Worm (Caenorhabditis elegans): ENCODE data around the gene str-67.

Gene str-67

DNA sequence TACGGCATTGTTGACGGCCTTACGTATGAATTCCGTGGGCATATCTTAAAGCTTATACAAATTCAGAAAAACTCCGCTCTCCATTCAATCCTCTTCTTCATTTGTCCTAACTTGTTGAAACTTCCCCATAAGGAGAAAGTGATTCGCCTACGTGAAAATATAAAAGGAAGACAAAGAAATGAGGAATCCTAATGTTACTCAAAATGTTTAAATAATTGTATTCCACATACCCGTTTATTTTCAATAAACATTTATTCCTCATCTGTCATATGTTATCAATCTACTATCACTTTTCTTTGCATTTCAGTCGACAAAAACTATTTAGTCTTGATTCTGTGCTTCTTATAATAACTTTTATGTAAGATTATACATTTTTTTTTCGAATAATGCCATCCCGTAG lies 23.6 kb upstream of the str-67 start, which contains the start of gene clec-203:
Gene clec-203, plus strand, starts transcription at position 301 of the 400 bp plus-strand sequence.
- TF ChIP-seq nhr-2 (tag; optimal IDR thresholded peaks at IDR 0.05), result no peak
- no peak for TF ChIP-seq snpc-4 (tag; optimal IDR thresholded peaks at IDR 0.05)
- no peak for TF ChIP-seq ceh-43 (GFP tag; optimal IDR thresholded peaks at IDR 0.05)
- TF ChIP-seq ztf-11 (tag; optimal IDR thresholded peaks at IDR 0.05), result no peak
- TF ChIP-seq elt-1 (tag; optimal IDR thresholded peaks at IDR 0.05; ENCODE audit: borderline replicate concordance, insufficient read depth), result no peak
- TF ChIP-seq cnd-1 (tag; optimal IDR thresholded peaks at IDR 0.05), result no peak
- TF ChIP-seq lin-13 (tag; optimal IDR thresholded peaks at IDR 0.05), result no peak
- no peak for TF ChIP-seq ham-2 (GFP tag; optimal IDR thresholded peaks at IDR 0.05)
- TF ChIP-seq hlh-1 (tag; optimal IDR thresholded peaks at IDR 0.05), result no peak
- TF ChIP-seq tbx-8 (GFP tag; optimal IDR thresholded peaks at IDR 0.05), result no peak
- TF ChIP-seq ceh-83 (GFP tag; optimal IDR thresholded peaks at IDR 0.05), result no peak
- TF ChIP-seq ces-1 (GFP tag; optimal IDR thresholded peaks at IDR 0.05), result no peak
- no peak for TF ChIP-seq pha-4 (tag; optimal IDR thresholded peaks at IDR 0.05)
- no peak for TF ChIP-seq unc-39 (tag; optimal IDR thresholded peaks at IDR 0.05)
- TF ChIP-seq mep-1 (tag; optimal IDR thresholded peaks at IDR 0.05), result no peak
- TF ChIP-seq nhr-76 (tag; optimal IDR thresholded peaks at IDR 0.05), result no peak

DNA sequence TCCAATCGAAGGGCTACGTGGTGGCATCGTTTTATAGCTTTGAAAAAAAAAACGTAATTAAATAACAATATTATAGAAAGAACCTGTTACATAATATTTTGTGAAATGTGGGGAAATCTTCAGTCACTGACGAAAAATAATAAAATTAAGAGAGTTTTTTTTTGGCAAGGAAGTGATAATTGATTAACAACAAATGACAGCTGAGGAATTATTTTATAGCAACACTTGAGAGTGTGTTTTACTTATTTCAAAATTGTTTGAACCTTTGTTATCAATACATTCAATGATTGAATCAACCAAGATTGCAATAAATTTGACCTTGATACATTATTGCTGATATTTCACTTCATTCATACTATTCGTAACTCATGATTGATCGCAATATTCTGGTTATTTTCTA lies 19.6 kb upstream of the str-67 start, which contains the start of gene Y50D4B.6:
Gene Y50D4B.6, plus strand, starts transcription at position 301 of the 400 bp plus-strand sequence.
- TF ChIP-seq cnd-1 (tag; optimal IDR thresholded peaks at IDR 0.05), result no peak
- TF ChIP-seq flh-1 (GFP tag; optimal IDR thresholded peaks at IDR 0.05), result no peak
- no peak for TF ChIP-seq lin-13 (tag; optimal IDR thresholded peaks at IDR 0.05)
- no peak for TF ChIP-seq nhr-28 (tag; optimal IDR thresholded peaks at IDR 0.05)
- no peak for TF ChIP-seq elt-3 (tag; optimal IDR thresholded peaks at IDR 0.05)
- TF ChIP-seq ceh-83 (GFP tag; optimal IDR thresholded peaks at IDR 0.05), result no peak
- TF ChIP-seq drap-1 (GFP tag; optimal IDR thresholded peaks at IDR 0.05), result no peak
- no peak for TF ChIP-seq sptf-1 (tag; optimal IDR thresholded peaks at IDR 0.05)
- TF ChIP-seq mep-1 (tag; optimal IDR thresholded peaks at IDR 0.05), result no peak
- no peak for TF ChIP-seq elt-1 (tag; optimal IDR thresholded peaks at IDR 0.05; ENCODE audit: borderline replicate concordance, insufficient read depth)
- TF ChIP-seq ztf-11 (tag; optimal IDR thresholded peaks at IDR 0.05), result no peak
- no peak for TF ChIP-seq hlh-1 (tag; optimal IDR thresholded peaks at IDR 0.05)
- no peak for TF ChIP-seq nhr-2 (tag; optimal IDR thresholded peaks at IDR 0.05)
- no peak for TF ChIP-seq unc-39 (tag; optimal IDR thresholded peaks at IDR 0.05)
- TF ChIP-seq ceh-39 (tag; optimal IDR thresholded peaks at IDR 0.05), result no peak
- TF ChIP-seq mls-2 (tag; optimal IDR thresholded peaks at IDR 0.05), result no peak
- TF ChIP-seq tbx-8 (GFP tag; optimal IDR thresholded peaks at IDR 0.05), result no peak

DNA sequence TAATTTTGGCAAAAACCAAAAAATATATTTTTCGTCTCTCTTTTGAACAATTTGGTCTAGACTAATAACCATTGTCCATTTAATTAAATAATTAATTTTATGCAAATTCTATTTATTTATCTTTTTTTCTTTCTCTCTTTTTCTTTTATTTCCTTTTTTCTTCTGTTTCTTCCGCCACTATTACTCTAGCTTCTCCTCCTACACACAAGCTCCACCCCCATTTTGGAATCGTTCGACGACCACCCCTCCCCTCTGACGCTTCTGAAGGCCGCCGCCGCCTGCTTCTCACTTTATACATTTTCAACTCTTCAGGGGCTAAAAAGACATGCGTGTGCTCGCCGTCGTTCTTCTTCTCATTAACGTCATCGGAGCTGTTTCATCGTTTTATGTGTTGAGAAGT lies 10.6 kb upstream of the str-67 start, which contains the start of gene K10C9.1:
Gene K10C9.1, plus strand, starts transcription at position 301 of the 400 bp plus-strand sequence.
- no peak for TF ChIP-seq ceh-43 (GFP tag; optimal IDR thresholded peaks at IDR 0.05)
- TF ChIP-seq nhr-237 (tag; optimal IDR thresholded peaks at IDR 0.05), result no peak
- TF ChIP-seq unc-62 (GFP tag; optimal IDR thresholded peaks at IDR 0.05), result no peak
- no peak for TF ChIP-seq lsy-2 (tag; optimal IDR thresholded peaks at IDR 0.05)
- TF ChIP-seq ces-1 (GFP tag; optimal IDR thresholded peaks at IDR 0.05), result peak; percentile 42

DNA sequence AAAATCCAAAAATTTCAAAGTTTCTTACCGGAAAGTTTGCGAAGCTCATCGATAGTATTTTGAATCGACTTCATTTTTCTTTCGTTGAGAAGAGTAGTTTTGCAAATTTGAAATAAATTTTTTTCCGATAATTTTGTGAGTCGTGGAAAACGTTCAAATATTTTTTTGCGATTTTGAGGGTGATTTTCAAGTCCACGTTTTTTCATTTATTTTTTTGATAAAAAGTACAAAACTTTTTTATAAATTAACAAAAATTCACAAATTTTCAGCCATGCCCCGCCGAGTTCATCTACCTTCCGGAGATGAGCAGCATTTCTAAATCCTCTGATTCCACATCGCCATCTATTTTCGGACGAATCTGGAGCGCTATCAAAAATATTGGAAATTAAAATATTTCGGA lies 3.1 kb upstream of the str-67 start, which contains the start of gene K10C9.7:
Gene K10C9.7, minus strand, starts transcription at position 101 of the 400 bp plus-strand sequence.
- TF ChIP-seq ceh-83 (GFP tag; optimal IDR thresholded peaks at IDR 0.05), result no peak
- TF ChIP-seq snpc-4 (tag; optimal IDR thresholded peaks at IDR 0.05), result no peak

DNA sequence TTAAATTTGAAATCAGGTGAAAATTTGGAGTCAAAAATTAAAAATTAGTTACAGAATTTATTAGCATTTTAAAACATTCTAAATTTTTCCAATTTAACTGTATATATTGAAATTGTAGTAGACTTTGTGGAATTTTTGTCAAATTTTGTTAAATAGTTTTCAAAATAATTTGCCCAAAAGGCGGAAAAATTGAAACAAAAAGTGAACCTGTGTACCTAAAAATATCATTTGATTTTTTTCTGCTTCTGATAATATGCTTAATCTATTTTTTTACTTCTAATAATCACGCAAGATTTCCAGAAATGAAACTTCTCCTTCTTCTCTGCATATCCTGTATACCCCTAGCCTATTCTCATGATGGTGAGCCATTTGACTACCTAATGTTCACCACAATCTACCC lies 3.1 kb downstream of the str-67 start, which contains the start of gene rnst-2:
Gene rnst-2, plus strand, starts transcription at position 301 of the 400 bp plus-strand sequence.
- TF ChIP-seq nhr-2 (tag; optimal IDR thresholded peaks at IDR 0.05) (no peak), ceh-39 (tag; optimal IDR thresholded peaks at IDR 0.05) (no peak), nhr-76 (tag; optimal IDR thresholded peaks at IDR 0.05) (no peak), zip-8 (tag; optimal IDR thresholded peaks at IDR 0.05) (no peak), ham-2 (GFP tag; optimal IDR thresholded peaks at IDR 0.05) (no peak), flh-1 (GFP tag; optimal IDR thresholded peaks at IDR 0.05) (no peak), snpc-4 (tag; optimal IDR thresholded peaks at IDR 0.05) (no peak), blmp-1 (tag; optimal IDR thresholded peaks at IDR 0.05) (no peak)

DNA sequence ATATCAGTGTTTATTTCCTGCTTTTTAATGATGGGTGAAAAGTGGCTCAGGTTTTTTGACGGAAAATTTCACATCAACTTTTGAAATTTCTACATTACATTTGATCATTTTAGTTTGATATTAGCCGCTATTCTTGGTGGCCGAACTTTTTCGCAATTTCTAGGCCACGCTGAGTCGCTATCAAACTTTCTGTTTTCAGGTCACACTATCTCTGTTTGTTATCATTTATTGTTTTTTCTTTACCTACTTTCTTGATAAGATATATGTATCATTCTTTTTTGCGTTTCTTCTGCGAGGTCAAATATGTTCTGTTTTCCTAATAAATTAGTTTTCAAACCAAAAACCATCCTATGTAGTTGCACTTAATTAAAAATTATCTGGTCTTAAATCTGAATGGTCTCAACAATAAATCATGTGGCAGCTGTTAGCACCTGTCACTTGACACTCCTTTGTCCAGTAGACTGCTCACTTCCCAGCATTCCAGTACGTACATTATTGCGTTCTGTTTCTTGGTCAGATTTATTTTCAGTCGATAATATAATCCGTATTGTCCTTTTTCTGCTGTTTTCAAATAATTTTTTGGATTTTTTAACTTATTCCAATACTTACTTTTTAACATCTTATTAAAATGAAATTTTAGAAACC lies 4.0 kb downstream of the str-67 start:
- TF ChIP-seq ztf-11 (tag; optimal IDR thresholded peaks at IDR 0.05) (no peak), unc-62 (GFP tag; optimal IDR thresholded peaks at IDR 0.05) (peak; percentile 93), elt-3 (tag; optimal IDR thresholded peaks at IDR 0.05) (no peak), nhr-2 (tag; optimal IDR thresholded peaks at IDR 0.05) (peak; percentile 67), lin-32 (GFP tag; optimal IDR thresholded peaks at IDR 0.05) (peak; percentile 4), flh-1 (GFP tag; optimal IDR thresholded peaks at IDR 0.05) (no peak), drap-1 (GFP tag; optimal IDR thresholded peaks at IDR 0.05) (no peak), hlh-1 (tag; optimal IDR thresholded peaks at IDR 0.05) (peak; percentile 77), mab-5 (tag; optimal IDR thresholded peaks at IDR 0.05) (peak; percentile 86)
